Worm (Caenorhabditis elegans) whole organism, young adult: Measurements from ENCODE around the gene F41E6.1.

Experiments used
- D2030.7 ChIP-seq: fragments of 200-800 bp; sonication (Bioruptor generic); IDR thresholded peaks from 2 replicates; pipeline ENCODE4 v1.3.6; 2022; ENCODE audit warnings: missing genetic modification reagents, missing genetic modification characterization, missing compliant biosample characterization
- K11D2.4 ChIP-seq: fragments of 200-800 bp; sonication (Bioruptor generic); IDR thresholded peaks from 2 replicates; pipeline ENCODE4 v1.3.6; 2022; ENCODE audit warnings: missing genetic modification reagents, missing genetic modification characterization, missing compliant biosample characterization
- Y79H2A.3 ChIP-seq: fragments of 200-800 bp; sonication (Bioruptor generic); conservative IDR thresholded peaks from 2 replicates; pipeline ENCODE4 v1.3.6; 2022; ENCODE audit warnings: missing genetic modification reagents, missing genetic modification characterization, missing compliant biosample characterization
- ZK185.1 ChIP-seq: sonication (generic microtip); optimal IDR thresholded peaks from 2 replicates; lab custom pipeline; 2016; ENCODE audit warnings: mild to moderate bottlenecking, missing genetic modification characterization, missing compliant biosample characterization; ENCODE audit not compliant: poor library complexity, severe bottlenecking
- bed-1 ChIP-seq: fragments of 200-800 bp; sonication (Bioruptor generic); IDR thresholded peaks from 2 replicates; pipeline ENCODE4 v1.3.6; 2022; ENCODE audit warnings: missing genetic modification reagents, missing genetic modification characterization, missing compliant biosample characterization
- bed-2 ChIP-seq: fragments of 200-800 bp; sonication (Bioruptor generic); IDR thresholded peaks from 2 replicates; pipeline ENCODE4 v1.3.6; 2022; ENCODE audit warnings: missing genetic modification reagents, missing genetic modification characterization, missing compliant biosample characterization
- ccch-3 ChIP-seq: fragments of 200-800 bp; sonication (Bioruptor generic); optimal IDR thresholded peaks from 2 replicates; lab custom pipeline; 2018; ENCODE audit warnings: mild to moderate bottlenecking, missing genetic modification characterization, missing compliant biosample characterization
- cebp-1 ChIP-seq, 2 experiments: fragments of 200-800 bp in 1 of 2; sonication (Bioruptor generic) in 1 of 2; sonication (generic microtip) in 1 of 2; IDR thresholded peaks in 1 of 2; optimal IDR thresholded peaks in 1 of 2; 2 replicates each; pipeline versions ENCODE4 v1.3.6 to Lab custom; 2017 to 2022; ENCODE audit warnings: missing compliant biosample characterization in 2 of 2, missing genetic modification characterization in 2 of 2, mild to moderate bottlenecking in 1 of 2, missing genetic modification reagents in 1 of 2, moderate library complexity in 1 of 2
- ceh-40 ChIP-seq: fragments of 200-800 bp; sonication (Bioruptor generic); IDR thresholded peaks from 2 replicates; pipeline ENCODE4 v1.3.6; 2022; ENCODE audit warnings: missing genetic modification characterization, missing compliant biosample characterization
- ceh-58 ChIP-seq: fragments of 200-800 bp; sonication (Bioruptor generic); IDR thresholded peaks from 2 replicates; pipeline ENCODE4 v1.3.6; 2022; ENCODE audit warnings: missing genetic modification characterization, missing compliant biosample characterization
- chd-7 ChIP-seq: sonication (generic microtip); optimal IDR thresholded peaks from 2 replicates; lab custom pipeline; 2016; ENCODE audit warnings: mild to moderate bottlenecking, missing genetic modification characterization, moderate library complexity, missing compliant biosample characterization
- egl-44 ChIP-seq: fragments of 200-800 bp; sonication (Bioruptor generic); IDR thresholded peaks from 2 replicates; pipeline ENCODE4 v1.3.6; 2022; ENCODE audit warnings: missing genetic modification reagents, missing genetic modification characterization, missing compliant biosample characterization
- him-1 ChIP-seq: sonication (generic microtip); optimal IDR thresholded peaks from 2 replicates; lab custom pipeline; 2016; ENCODE audit warnings: missing genotype, missing genetic modification reagents, missing genetic modification characterization, missing compliant biosample characterization
- hlh-26 ChIP-seq: fragments of 200-800 bp; sonication (Bioruptor generic); conservative IDR thresholded peaks from 2 replicates; pipeline ENCODE4 v1.3.6; 2022; ENCODE audit warnings: missing genetic modification reagents, missing genetic modification characterization, missing compliant biosample characterization
- hmg-1.2 ChIP-seq: fragments of 200-800 bp; sonication (Bioruptor generic); IDR thresholded peaks from 2 replicates; pipeline ENCODE4 v1.3.6; 2022; ENCODE audit warnings: missing genetic modification reagents, missing genetic modification characterization, missing compliant biosample characterization
- hsf-1 ChIP-seq: fragments of 200-800 bp; sonication (Bioruptor generic); IDR thresholded peaks from 2 replicates; pipeline ENCODE4 v1.3.6; 2022; ENCODE audit warnings: missing genetic modification reagents, missing genetic modification characterization, missing compliant biosample characterization
- lag-1 ChIP-seq: fragments of 200-800 bp; sonication (Bioruptor generic); IDR thresholded peaks from 2 replicates; pipeline ENCODE4 v1.3.6; 2022; ENCODE audit warnings: missing genetic modification reagents, missing genetic modification characterization, missing compliant biosample characterization
- let-607 ChIP-seq, 2 experiments: fragments of 200-800 bp in 1 of 2; sonication (Bioruptor generic) in 1 of 2; sonication (generic microtip) in 1 of 2; optimal IDR thresholded peaks; 2 replicates each; lab custom pipeline; 2016 to 2018; ENCODE audit warnings: mild to moderate bottlenecking in 2 of 2, missing compliant biosample characterization in 2 of 2, missing genetic modification characterization in 2 of 2, moderate library complexity in 2 of 2, missing genotype in 1 of 2
- lin-35 ChIP-seq, 3 experiments: fragments of 150-350 bp in 2 of 3; sonication (generic microtip) in 1 of 3; optimal IDR thresholded peaks; 2 replicates each; lab custom pipeline; 2014 to 2018; ENCODE audit warnings: missing biosample characterization in 3 of 3, missing genetic modification characterization in 3 of 3, missing genetic modification reagents in 3 of 3
- madf-3 ChIP-seq: fragments of 200-800 bp; sonication (Bioruptor generic); IDR thresholded peaks from 2 replicates; pipeline ENCODE4 v1.3.6; 2022; ENCODE audit warnings: missing genetic modification reagents, missing genetic modification characterization, missing compliant biosample characterization
- madf-6 ChIP-seq: fragments of 200-800 bp; sonication (Bioruptor generic); IDR thresholded peaks from 2 replicates; pipeline ENCODE4 v1.3.6; 2022; ENCODE audit warnings: missing genetic modification reagents, missing genetic modification characterization, missing compliant biosample characterization
- mcd-1 ChIP-seq: fragments of 200-800 bp; sonication (Bioruptor generic); IDR thresholded peaks from 2 replicates; pipeline ENCODE4 v1.3.6; 2022; ENCODE audit warnings: missing genetic modification reagents, missing genetic modification characterization, missing compliant biosample characterization
- nhr-80 ChIP-seq: sonication (generic microtip); optimal IDR thresholded peaks from 2 replicates; lab custom pipeline; 2016; ENCODE audit warnings: missing genetic modification characterization, missing compliant biosample characterization
- rcor-1 ChIP-seq: fragments of 200-800 bp; sonication (Bioruptor generic); IDR thresholded peaks from 2 replicates; pipeline ENCODE4 v1.3.6; 2022; ENCODE audit warnings: missing genetic modification reagents, missing genetic modification characterization, missing compliant biosample characterization
- sdz-38 ChIP-seq: sonication (generic microtip); optimal IDR thresholded peaks from 2 replicates; lab custom pipeline; 2016; ENCODE audit warnings: missing genotype, missing genetic modification characterization, missing compliant biosample characterization
- snpc-1.1 ChIP-seq: sonication (generic microtip); optimal IDR thresholded peaks from 2 replicates; lab custom pipeline; 2017; ENCODE audit warnings: missing genetic modification characterization, mild to moderate bottlenecking, missing compliant biosample characterization, antibody characterized with exemption, moderate library complexity, missing genotype, missing genetic modification reagents; ENCODE audit not compliant: insufficient read depth
- snpc-3.4 ChIP-seq: sonication (generic microtip); optimal IDR thresholded peaks from 2 replicates; lab custom pipeline; 2017; ENCODE audit warnings: missing genetic modification characterization, mild to moderate bottlenecking, missing compliant biosample characterization, antibody characterized with exemption, moderate library complexity, missing genotype, missing genetic modification reagents
- somi-1 ChIP-seq: fragments of 200-800 bp; sonication (Bioruptor generic); optimal IDR thresholded peaks from 2 replicates; lab custom pipeline; 2018; ENCODE audit warnings: mild to moderate bottlenecking, missing genetic modification characterization, missing compliant biosample characterization
- tbp1 ChIP-seq: fragments of 200-800 bp; sonication (Bioruptor generic); optimal IDR thresholded peaks from 2 replicates; lab custom pipeline; 2018; ENCODE audit warnings: mild to moderate bottlenecking, missing genetic modification characterization, missing compliant biosample characterization
- xnd-1 ChIP-seq: sonication (generic microtip); optimal IDR thresholded peaks from 2 replicates; lab custom pipeline; 2016; ENCODE audit warnings: missing genotype, missing genetic modification reagents, missing genetic modification characterization, missing compliant biosample characterization
- zfh-2 ChIP-seq: fragments of 200-800 bp; sonication (Bioruptor generic); conservative IDR thresholded peaks from 2 replicates; pipeline ENCODE4 v1.3.6; 2022; ENCODE audit warnings: missing genetic modification reagents, missing genetic modification characterization, missing compliant biosample characterization
- ztf-18 ChIP-seq: sonication (generic microtip); optimal IDR thresholded peaks from 2 replicates; lab custom pipeline; 2016; ENCODE audit warnings: missing genotype, mild to moderate bottlenecking, missing genetic modification characterization, missing compliant biosample characterization
- ztf-6 ChIP-seq: fragments of 200-800 bp; sonication (Bioruptor generic); IDR thresholded peaks from 2 replicates; pipeline ENCODE4 v1.3.6; 2022; ENCODE audit warnings: missing genetic modification reagents, missing genetic modification characterization, missing compliant biosample characterization

F41E6.1 gene

ce11 chrV:8658577-8659362 is 36.4 kb downstream of the F41E6.1 start:
- no peak for TF ChIP-seq hmg-1.2 (GFP tag; lab: Robert Waterston, UW)
- no peak for TF ChIP-seq bed-2 (GFP tag; lab: Robert Waterston, UW)
- TF ChIP-seq K11D2.4 (GFP tag; lab: Robert Waterston, UW): no peak; the same call in 1 of the 2 replicates
- no peak for TF ChIP-seq ZK185.1 (tag; lab: Kevin White, UChicago)
- no peak for TF ChIP-seq D2030.7
- no peak for TF ChIP-seq lag-1 (GFP tag; lab: Robert Waterston, UW)
- TF ChIP-seq him-1 (tag; lab: Kevin White, UChicago): no peak
- no peak for TF ChIP-seq lin-35 (GFP tag; optimal IDR thresholded peaks at IDR 0.05; lab: Kevin White, UChicago)
- no peak for TF ChIP-seq chd-7 (tag; lab: Kevin White, UChicago)
- no peak for TF ChIP-seq ztf-6 (GFP tag; lab: Robert Waterston, UW)
- no peak for TF ChIP-seq sdz-38 (tag; lab: Kevin White, UChicago)
- peak; percentile 39 for TF ChIP-seq somi-1 (GFP tag; lab: Kevin White, UChicago)
- no peak for TF ChIP-seq ztf-18
- no peak for TF ChIP-seq snpc-1.1 (tag; lab: Kevin White, UChicago)
- TF ChIP-seq madf-3 (GFP tag; lab: Robert Waterston, UW): no peak
- TF ChIP-seq let-607 (tag; optimal IDR thresholded peaks at IDR 0.05; lab: Kevin White, UChicago): peak in 1 of 2 experiments; percentile 38
- TF ChIP-seq cebp-1 (GFP tag; IDR thresholded peaks at IDR 0.05; lab: Robert Waterston, UW): no peak
- peak; percentile 10 for TF ChIP-seq cebp-1 (tag; optimal IDR thresholded peaks at IDR 0.05; lab: Kevin White, UChicago)
- TF ChIP-seq ceh-58 (GFP tag; lab: Robert Waterston, UW): no peak
- TF ChIP-seq mcd-1: no peak
- TF ChIP-seq hlh-26 (GFP tag; lab: Robert Waterston, UW): no peak
- peak; percentile 20 for TF ChIP-seq nhr-80 (tag; lab: Kevin White, UChicago)
- no peak for TF ChIP-seq ccch-3 (GFP tag; lab: Kevin White, UChicago)
- TF ChIP-seq Y79H2A.3 (GFP tag; lab: Robert Waterston, UW): no peak
- no peak for TF ChIP-seq snpc-3.4 (tag; lab: Kevin White, UChicago)
- no peak for TF ChIP-seq bed-1
- TF ChIP-seq hsf-1 (GFP tag; lab: Robert Waterston, UW): no peak
- no peak for TF ChIP-seq madf-6 (GFP tag; lab: Robert Waterston, UW)
- TF ChIP-seq ceh-40 (GFP tag; lab: Robert Waterston, UW): no peak
- TF ChIP-seq xnd-1 (tag; lab: Kevin White, UChicago): no peak
- no peak for TF ChIP-seq egl-44 (GFP tag; lab: Robert Waterston, UW)
- no peak for TF ChIP-seq tbp1 (GFP tag; lab: Kevin White, UChicago)

- TF ChIP-seq rcor-1 (GFP tag; lab: Robert Waterston, UW): no peak
- TF ChIP-seq zfh-2 (GFP tag; lab: Robert Waterston, UW): peak; percentile 56
- no peak for TF ChIP-seq him-1 (tag; lab: Kevin White, UChicago)
Observed at ce11 chrV:8660475-8660874, 38.1 kb downstream of the F41E6.1 start.
